Fruit fly (Drosophila melanogaster) whole organism: ENCODE results near the gene Herc4.

ENCODE experiments used
- CG8478 ChIP-seq: fragments of >200 bp; optimal IDR thresholded peaks from 2 replicates; lab custom pipeline; 2018; ENCODE audit warnings: inconsistent platforms
- Dll ChIP-seq: fragments of >200 bp; optimal IDR thresholded peaks from 2 replicates; lab custom pipeline; 2017
- pan ChIP-seq: fragments of >200 bp; optimal IDR thresholded peaks from 2 replicates; lab custom pipeline; 2017

- TF ChIP-seq CG8478 (lab: Kevin White, UChicago) (no peak), pan (lab: Kevin White, UChicago) (no peak), Dll (lab: Kevin White, UChicago) (no peak)
Measured at dm6 chr3L:1366879-1367650, 53.6 kb downstream of the Herc4 start.
